Worm (Caenorhabditis elegans): Measurements from ENCODE around the gene asp-12.

asp-12 gene

ce11 chrV:8305940-8306339 lies 36.9 kb downstream of the asp-12 start:
- TF ChIP-seq crh-2 (tag; optimal IDR thresholded peaks at IDR 0.05) (peak; percentile 16), fos-1 (tag; optimal IDR thresholded peaks at IDR 0.05) (no peak), gmeb-1 (tag; optimal IDR thresholded peaks at IDR 0.05) (peak; percentile 27), ZK546.5 (tag; optimal IDR thresholded peaks at IDR 0.05) (no peak)

DNA sequence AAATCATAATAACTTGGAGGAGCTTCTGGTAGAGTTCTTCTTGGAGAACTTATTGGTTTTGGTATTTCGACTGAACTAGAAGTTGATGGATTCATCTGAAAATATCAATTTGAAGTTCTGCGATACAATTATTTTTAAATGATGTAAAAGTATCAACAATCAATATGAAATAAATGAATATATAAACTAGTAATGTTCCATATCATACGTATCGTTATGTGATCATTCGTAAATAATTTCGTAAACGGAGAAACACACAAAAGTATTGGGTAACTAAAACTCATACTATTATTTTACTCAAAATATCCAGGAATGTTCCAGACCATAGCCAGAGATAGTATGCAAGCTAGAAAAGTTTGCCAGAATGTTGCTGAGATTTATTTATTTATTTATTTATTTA lies 37.4 kb downstream of the asp-12 start, which contains the start of gene W02D7.8:
Gene W02D7.8, minus strand, starts transcription at position 101 of the 400 bp plus-strand sequence.
- TF ChIP-seq skn-1 (tag; optimal IDR thresholded peaks at IDR 0.05) (no peak), lsy-2 (tag; optimal IDR thresholded peaks at IDR 0.05) (no peak), nhr-25 (tag; optimal IDR thresholded peaks at IDR 0.05) (no peak), elt-1 (tag; optimal IDR thresholded peaks at IDR 0.05) (no peak), unc-39 (tag; optimal IDR thresholded peaks at IDR 0.05) (no peak), zag-1 (tag; optimal IDR thresholded peaks at IDR 0.05) (no peak)

DNA sequence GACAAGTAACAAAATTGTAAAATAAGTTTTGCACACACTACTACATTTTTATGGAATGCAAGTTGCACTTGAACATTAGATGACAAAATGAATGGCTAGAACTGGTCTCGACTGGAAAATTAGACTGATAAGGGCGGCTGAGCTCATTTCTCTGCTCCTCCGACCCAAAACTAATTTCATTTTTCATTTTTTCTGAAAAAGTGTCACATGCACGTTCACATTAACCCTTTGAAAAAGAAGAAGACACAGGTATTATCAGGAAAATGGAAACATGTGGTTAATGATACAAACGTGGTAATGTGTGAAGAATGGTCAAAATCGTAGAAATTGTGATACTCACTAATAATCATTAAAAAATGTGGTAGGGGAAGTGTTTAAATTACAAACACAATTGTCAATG lies 38.0 kb downstream of the asp-12 start:
- peak; percentile 60 for TF ChIP-seq fos-1 (tag; optimal IDR thresholded peaks at IDR 0.05)
- no peak for TF ChIP-seq skn-1 (tag; optimal IDR thresholded peaks at IDR 0.05)
- TF ChIP-seq crh-2 (tag; optimal IDR thresholded peaks at IDR 0.05) = peak; percentile 37

DNA sequence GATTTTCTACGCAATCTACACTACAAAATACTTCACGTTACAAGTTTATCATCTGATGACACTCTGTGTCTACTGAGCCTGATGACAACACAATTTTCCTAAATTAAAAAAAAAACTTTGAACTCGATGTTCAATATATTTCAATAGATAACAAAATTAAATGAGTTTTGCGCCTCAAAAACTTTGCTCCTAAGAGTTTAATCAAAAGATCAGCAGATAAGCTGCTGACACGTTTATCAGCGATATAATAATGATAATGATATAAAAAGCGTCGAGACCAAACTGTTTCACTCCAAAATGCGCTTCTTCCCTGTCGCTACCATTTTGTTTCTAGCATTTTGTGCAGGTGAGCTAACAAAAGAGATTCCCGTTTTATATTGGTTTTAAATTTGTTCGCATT lies 38.7 kb downstream of the asp-12 start, which contains the start of gene clec-218:
Gene clec-218, plus strand, starts transcription at position 262 of the 400 bp plus-strand sequence.
- no peak for TF ChIP-seq crh-2 (tag; optimal IDR thresholded peaks at IDR 0.05)
- TF ChIP-seq mbf-1 (tag; optimal IDR thresholded peaks at IDR 0.05) = no peak
- peak; percentile 19 for TF ChIP-seq fos-1 (tag; optimal IDR thresholded peaks at IDR 0.05)
- TF ChIP-seq skn-1 (tag; optimal IDR thresholded peaks at IDR 0.05) = no peak
- no peak for TF ChIP-seq F13H6.1 (tag; optimal IDR thresholded peaks at IDR 0.05)
- no peak for TF ChIP-seq nhr-21 (tag; optimal IDR thresholded peaks at IDR 0.05)
- no peak for TF ChIP-seq unc-55 (GFP tag; optimal IDR thresholded peaks at IDR 0.05)
- no peak for TF ChIP-seq lin-13 (GFP tag; optimal IDR thresholded peaks at IDR 0.05)
- peak; percentile 68 for TF ChIP-seq sma-9 (GFP tag; optimal IDR thresholded peaks at IDR 0.05)
- TF ChIP-seq sma-9 (tag; optimal IDR thresholded peaks at IDR 0.05) = no peak
- TF ChIP-seq ztf-4 (tag; optimal IDR thresholded peaks at IDR 0.05) = no peak

- TF ChIP-seq lsy-2 (tag; optimal IDR thresholded peaks at IDR 0.05) (no peak), crh-2 (tag; optimal IDR thresholded peaks at IDR 0.05) (no peak), lin-13 (GFP tag; optimal IDR thresholded peaks at IDR 0.05) (no peak), ztf-11 (tag; optimal IDR thresholded peaks at IDR 0.05) (no peak), unc-62 (GFP tag; optimal IDR thresholded peaks at IDR 0.05) (no peak), F13H6.1 (tag; optimal IDR thresholded peaks at IDR 0.05) (no peak), mab-5 (tag; optimal IDR thresholded peaks at IDR 0.05) (no peak), unc-55 (GFP tag; optimal IDR thresholded peaks at IDR 0.05) (no peak), nhr-21 (tag; optimal IDR thresholded peaks at IDR 0.05) (no peak), elt-3 (tag; optimal IDR thresholded peaks at IDR 0.05) (no peak), ceh-82 (tag; optimal IDR thresholded peaks at IDR 0.05) (no peak), ztf-1 (GFP tag; conservative IDR thresholded peaks at IDR 0.05) (no peak), nhr-77 (tag; optimal IDR thresholded peaks at IDR 0.05) (no peak), nhr-12 (tag; optimal IDR thresholded peaks at IDR 0.05) (no peak), ama-1 (optimal IDR thresholded peaks at IDR 0.05) (no peak)
These were observed 42.2 kb downstream of the asp-12 start, which contains the start of gene W02D7.12 for ce11 chrV:8311210-8311609. W02D7.12 (plus strand) TSS chrV:8311510.

DNA sequence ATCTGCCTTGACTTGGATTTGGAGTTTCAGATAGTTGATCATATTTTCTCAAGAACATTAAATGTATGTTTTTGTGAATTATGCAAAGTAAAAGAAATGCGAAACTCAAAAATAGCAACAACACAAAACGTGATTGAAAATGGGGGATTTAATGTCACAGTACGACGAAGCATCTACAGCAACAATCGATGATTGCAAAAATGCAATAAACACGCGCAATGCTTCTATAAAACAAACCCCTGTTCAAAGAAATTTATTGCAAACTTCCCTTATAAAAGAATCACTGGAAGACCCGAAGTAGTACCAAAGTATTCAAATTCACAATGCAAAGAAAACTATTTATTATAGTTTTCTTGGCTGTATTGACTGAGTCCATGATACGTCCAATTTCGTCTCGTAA lies 49.1 kb downstream of the asp-12 start, which contains the start of gene clec-219:
Gene clec-219, plus strand, starts transcription at position 301 of the 400 bp plus-strand sequence.
- no peak for TF ChIP-seq peb-1 (tag; optimal IDR thresholded peaks at IDR 0.05)
- no peak for TF ChIP-seq elt-3 (tag; optimal IDR thresholded peaks at IDR 0.05)
- no peak for TF ChIP-seq elt-1 (tag; optimal IDR thresholded peaks at IDR 0.05)
- TF ChIP-seq Y55F3AM.14 (GFP tag; optimal IDR thresholded peaks at IDR 0.05) = no peak
